Fruit fly (Drosophila melanogaster): ENCODE measurements around the gene Cnx99A.

- no peak for TF ChIP-seq CrebA (GFP tag; optimal IDR thresholded peaks at IDR 0.05; ENCODE audit: borderline replicate concordance)
- no peak for TF ChIP-seq Dfd (GFP tag; optimal IDR thresholded peaks at IDR 0.05)
- TF ChIP-seq usp (GFP tag; optimal IDR thresholded peaks at IDR 0.05): no peak
Measured at dm6 chr3R:29318673-29319072, 771 bp downstream of the Cnx99A start.

All from whole organism, wandering third instar larva.